Worm (Caenorhabditis elegans): ENCODE results near the gene nlp-21.

DNA sequence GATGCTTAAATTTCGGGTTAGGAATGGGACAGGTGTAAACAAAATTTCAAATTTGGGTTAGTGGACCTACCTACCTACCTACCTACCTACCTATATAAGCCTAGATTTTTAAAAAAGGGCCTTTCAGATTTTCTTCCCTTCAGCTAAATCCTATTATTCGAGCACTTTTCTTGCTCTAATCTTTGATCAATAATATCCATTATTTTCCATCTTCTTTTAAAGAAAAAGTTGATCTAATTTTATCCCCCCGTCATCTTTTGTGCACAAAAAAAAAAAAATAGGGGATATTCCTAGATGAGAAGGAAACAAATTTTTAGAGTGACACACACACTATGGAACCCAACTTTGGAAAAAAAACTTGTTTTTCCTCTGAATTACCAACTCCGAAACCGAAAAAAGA, 2.2 kb downstream of the nlp-21 start:
- no peak for TF ChIP-seq unc-55 (GFP tag; optimal IDR thresholded peaks at IDR 0.05)
- TF ChIP-seq fkh-10 (GFP tag; optimal IDR thresholded peaks at IDR 0.05), result no peak
- no peak for TF ChIP-seq C38D4.7 (GFP tag; optimal IDR thresholded peaks at IDR 0.05)
- no peak for TF ChIP-seq pqm-1 (tag; optimal IDR thresholded peaks at IDR 0.05)
- TF ChIP-seq nhr-11 (tag; optimal IDR thresholded peaks at IDR 0.05), result no peak
- TF ChIP-seq unc-86 (tag; optimal IDR thresholded peaks at IDR 0.05), result no peak
- TF ChIP-seq rnt-1 (tag; optimal IDR thresholded peaks at IDR 0.05), result no peak
